Worm (Caenorhabditis elegans) whole organism, young adult: ENCODE measurements around the gene C13A10.1.

Experiments used
- B0035.1 ChIP-seq: sonication (generic microtip); optimal IDR thresholded peaks from 2 replicates; lab custom pipeline; 2016; ENCODE audit warnings: missing genetic modification characterization, mild to moderate bottlenecking, missing compliant biosample characterization, missing genotype, missing genetic modification reagents
- D2030.7 ChIP-seq: fragments of 200-800 bp; sonication (Bioruptor generic); IDR thresholded peaks from 2 replicates; pipeline ENCODE4 v1.3.6; 2022; ENCODE audit warnings: missing genetic modification reagents, missing genetic modification characterization, missing compliant biosample characterization
- F33H1.4 ChIP-seq: fragments of 200-800 bp; sonication (Bioruptor generic); IDR thresholded peaks from 2 replicates; pipeline ENCODE4 v1.3.6; 2022; ENCODE audit warnings: missing genetic modification reagents, missing genetic modification characterization, missing compliant biosample characterization
- F37B4.10 ChIP-seq: fragments of 200-800 bp; sonication (Bioruptor generic); IDR thresholded peaks from 2 replicates; pipeline ENCODE4 v1.3.6; 2022; ENCODE audit warnings: missing genetic modification characterization, missing compliant biosample characterization
- F49E8.2 ChIP-seq: sonication (generic microtip); optimal IDR thresholded peaks from 3 replicates; lab custom pipeline; 2017; ENCODE audit warnings: missing genetic modification characterization, mild to moderate bottlenecking, missing compliant biosample characterization, antibody characterized with exemption, moderate library complexity; ENCODE audit not compliant: insufficient read depth
- F52B5.7 ChIP-seq: sonication (generic microtip); optimal IDR thresholded peaks from 2 replicates; lab custom pipeline; 2016; ENCODE audit warnings: mild to moderate bottlenecking, missing genetic modification characterization, missing compliant biosample characterization
- F57A8.1 ChIP-seq: fragments of 200-800 bp; sonication (Bioruptor generic); optimal IDR thresholded peaks from 2 replicates; lab custom pipeline; 2018; ENCODE audit warnings: mild to moderate bottlenecking, missing genetic modification characterization, moderate library complexity, missing compliant biosample characterization
- F57C9.4 ChIP-seq: sonication (generic microtip); optimal IDR thresholded peaks from 2 replicates; lab custom pipeline; 2017; ENCODE audit warnings: mild to moderate bottlenecking, missing genetic modification characterization, missing compliant biosample characterization
- T07F8.4 ChIP-seq: sonication (generic microtip); optimal IDR thresholded peaks from 2 replicates; lab custom pipeline; 2016; ENCODE audit warnings: mild to moderate bottlenecking, missing genetic modification characterization, moderate library complexity, missing compliant biosample characterization
- Y53F4B.3 ChIP-seq: fragments of 200-800 bp; sonication (Bioruptor generic); IDR thresholded peaks from 2 replicates; pipeline ENCODE4 v1.3.6; 2022; ENCODE audit warnings: missing genetic modification reagents, missing genetic modification characterization, missing compliant biosample characterization
- Y56A3A.18 ChIP-seq: fragments of 200-800 bp; sonication (Bioruptor generic); IDR thresholded peaks from 2 replicates; pipeline ENCODE4 v1.3.6; 2022; ENCODE audit warnings: missing genetic modification reagents, missing genetic modification characterization, missing compliant biosample characterization
- Y67H2A.10 ChIP-seq: fragments of 200-800 bp; sonication (Bioruptor generic); conservative IDR thresholded peaks from 2 replicates; pipeline ENCODE4 v1.3.6; 2022; ENCODE audit warnings: missing genetic modification reagents, missing genetic modification characterization, missing compliant biosample characterization
- akir-1 ChIP-seq: fragments of 200-800 bp; sonication (Bioruptor generic); optimal IDR thresholded peaks from 2 replicates; lab custom pipeline; 2018; ENCODE audit warnings: mild to moderate bottlenecking, missing genetic modification characterization, moderate library complexity, missing compliant biosample characterization
- aptf-3 ChIP-seq: fragments of 200-800 bp; sonication (Bioruptor generic); IDR thresholded peaks from 2 replicates; pipeline ENCODE4 v1.3.6; 2022; ENCODE audit warnings: missing genetic modification characterization, missing compliant biosample characterization
- attf-3 ChIP-seq: fragments of 200-800 bp; sonication (Bioruptor generic); conservative IDR thresholded peaks from 2 replicates; pipeline ENCODE4 v1.3.6; 2022; ENCODE audit warnings: missing genetic modification reagents, missing genetic modification characterization, missing compliant biosample characterization
- attf-6 ChIP-seq: fragments of 200-800 bp; sonication (Bioruptor generic); IDR thresholded peaks from 2 replicates; pipeline ENCODE4 v1.3.6; 2022; ENCODE audit warnings: missing genetic modification reagents, missing genetic modification characterization, missing compliant biosample characterization
- ccch-3 ChIP-seq: fragments of 200-800 bp; sonication (Bioruptor generic); optimal IDR thresholded peaks from 2 replicates; lab custom pipeline; 2018; ENCODE audit warnings: mild to moderate bottlenecking, missing genetic modification characterization, missing compliant biosample characterization
- ceh-40 ChIP-seq: fragments of 200-800 bp; sonication (Bioruptor generic); IDR thresholded peaks from 2 replicates; pipeline ENCODE4 v1.3.6; 2022; ENCODE audit warnings: missing genetic modification characterization, missing compliant biosample characterization
- ceh-79 ChIP-seq: sonication (generic microtip); optimal IDR thresholded peaks from 2 replicates; lab custom pipeline; 2017; ENCODE audit warnings: mild to moderate bottlenecking, missing genetic modification characterization, missing compliant biosample characterization
- dox-1 ChIP-seq: fragments of 200-800 bp; sonication (Bioruptor generic); IDR thresholded peaks from 2 replicates; pipeline ENCODE4 v1.3.6; 2022; ENCODE audit warnings: missing genetic modification reagents, missing genetic modification characterization, missing compliant biosample characterization
- egl-18 ChIP-seq: fragments of 200-800 bp; sonication (Bioruptor generic); IDR thresholded peaks from 2 replicates; pipeline ENCODE4 v1.3.6; 2022; ENCODE audit warnings: missing genetic modification reagents, missing genetic modification characterization, missing compliant biosample characterization
- fkh-3 ChIP-seq: sonication (generic microtip); optimal IDR thresholded peaks from 2 replicates; lab custom pipeline; 2016; ENCODE audit warnings: mild to moderate bottlenecking, missing genetic modification characterization, missing compliant biosample characterization
- hrde-1 ChIP-seq: sonication (generic microtip); optimal IDR thresholded peaks from 2 replicates; lab custom pipeline; 2016; ENCODE audit warnings: missing genetic modification characterization, mild to moderate bottlenecking, missing compliant biosample characterization, moderate library complexity, missing genotype, missing genetic modification reagents, borderline replicate concordance
- lag-1 ChIP-seq: fragments of 200-800 bp; sonication (Bioruptor generic); IDR thresholded peaks from 2 replicates; pipeline ENCODE4 v1.3.6; 2022; ENCODE audit warnings: missing genetic modification reagents, missing genetic modification characterization, missing compliant biosample characterization
- let-526 ChIP-seq: fragments of 200-800 bp; sonication (Bioruptor generic); IDR thresholded peaks from 2 replicates; pipeline ENCODE4 v1.3.6; 2022; ENCODE audit warnings: missing genetic modification reagents, missing genetic modification characterization, missing compliant biosample characterization
- let-607 ChIP-seq, 2 experiments: fragments of 200-800 bp in 1 of 2; sonication (Bioruptor generic) in 1 of 2; sonication (generic microtip) in 1 of 2; optimal IDR thresholded peaks; 2 replicates each; lab custom pipeline; 2016 to 2018; ENCODE audit warnings: mild to moderate bottlenecking in 2 of 2, missing compliant biosample characterization in 2 of 2, missing genetic modification characterization in 2 of 2, moderate library complexity in 2 of 2, missing genotype in 1 of 2
- lin-26 ChIP-seq: fragments of 200-800 bp; sonication (Bioruptor generic); IDR thresholded peaks from 2 replicates; pipeline ENCODE4 v1.3.6; 2022; ENCODE audit warnings: missing genetic modification reagents, missing genetic modification characterization, missing compliant biosample characterization
- lsl-1 ChIP-seq: fragments of 200-800 bp; sonication (Bioruptor generic); optimal IDR thresholded peaks from 2 replicates; lab custom pipeline; 2018; ENCODE audit warnings: mild to moderate bottlenecking, missing genetic modification characterization, moderate library complexity, missing compliant biosample characterization
- lsy-27 ChIP-seq: sonication (generic microtip); optimal IDR thresholded peaks from 2 replicates; lab custom pipeline; 2017; ENCODE audit warnings: missing genetic modification characterization, mild to moderate bottlenecking, missing compliant biosample characterization, antibody characterized with exemption, missing genotype, borderline replicate concordance; ENCODE audit not compliant: insufficient read depth
- madf-10 ChIP-seq: sonication (generic microtip); optimal IDR thresholded peaks from 2 replicates; lab custom pipeline; 2016; ENCODE audit warnings: mild to moderate bottlenecking, missing genetic modification characterization, missing compliant biosample characterization
- madf-3 ChIP-seq: fragments of 200-800 bp; sonication (Bioruptor generic); IDR thresholded peaks from 2 replicates; pipeline ENCODE4 v1.3.6; 2022; ENCODE audit warnings: missing genetic modification reagents, missing genetic modification characterization, missing compliant biosample characterization
- madf-8 ChIP-seq: fragments of 200-800 bp; sonication (Bioruptor generic); conservative IDR thresholded peaks from 2 replicates; pipeline ENCODE4 v1.3.6; 2022; ENCODE audit warnings: missing genetic modification reagents, missing genetic modification characterization, missing compliant biosample characterization
- mcd-1 ChIP-seq: fragments of 200-800 bp; sonication (Bioruptor generic); IDR thresholded peaks from 2 replicates; pipeline ENCODE4 v1.3.6; 2022; ENCODE audit warnings: missing genetic modification reagents, missing genetic modification characterization, missing compliant biosample characterization
- mel-28 ChIP-seq: sonication (generic microtip); optimal IDR thresholded peaks from 2 replicates; lab custom pipeline; 2016; ENCODE audit warnings: borderline replicate concordance, mild to moderate bottlenecking, missing genetic modification characterization, missing compliant biosample characterization
- mes-4 ChIP-seq: sonication (generic microtip); optimal IDR thresholded peaks from 2 replicates; lab custom pipeline; 2016; ENCODE audit warnings: missing genotype, missing genetic modification characterization, missing compliant biosample characterization
- mxl-1 ChIP-seq: sonication (generic microtip); optimal IDR thresholded peaks from 2 replicates; lab custom pipeline; 2016; ENCODE audit warnings: missing genetic modification characterization, missing compliant biosample characterization
- nhr-179 ChIP-seq: sonication (generic microtip); optimal IDR thresholded peaks from 2 replicates; lab custom pipeline; 2016; ENCODE audit warnings: mild to moderate bottlenecking, missing genetic modification characterization, missing compliant biosample characterization
- nhr-27 ChIP-seq: fragments of 200-800 bp; sonication (Bioruptor generic); optimal IDR thresholded peaks from 2 replicates; lab custom pipeline; 2018; ENCODE audit warnings: mild to moderate bottlenecking, missing genetic modification characterization, moderate library complexity, missing compliant biosample characterization
- rec-8 ChIP-seq, 2 experiments: sonication (generic microtip); optimal IDR thresholded peaks; 2 replicates each; lab custom pipeline; 2016; ENCODE audit warnings: mild to moderate bottlenecking in 2 of 2, missing genetic modification characterization in 2 of 2, missing genetic modification reagents in 2 of 2, missing genotype in 2 of 2, missing biosample characterization in 1 of 2, missing compliant biosample characterization in 1 of 2, moderate library complexity in 1 of 2
- repo-1 ChIP-seq: sonication (generic microtip); optimal IDR thresholded peaks from 2 replicates; lab custom pipeline; 2017; ENCODE audit warnings: mild to moderate bottlenecking, missing genetic modification characterization, missing compliant biosample characterization
- rpc-1 ChIP-seq, 2 experiments: fragments of 150-350 bp in 1 of 2; sonication (generic microtip) in 1 of 2; optimal IDR thresholded peaks; 2 replicates each; lab custom pipeline; 2014 to 2018; ENCODE audit warnings: missing biosample characterization in 1 of 2, missing genetic modification characterization in 1 of 2, missing genetic modification reagents in 1 of 2, missing genotype in 1 of 2
- snpc-1.3 ChIP-seq: sonication (generic microtip); optimal IDR thresholded peaks from 2 replicates; lab custom pipeline; 2017; ENCODE audit warnings: missing genetic modification characterization, mild to moderate bottlenecking, missing compliant biosample characterization, antibody characterized with exemption, moderate library complexity, missing genotype, missing genetic modification reagents; ENCODE audit not compliant: insufficient read depth
- snpc-3.4 ChIP-seq: sonication (generic microtip); optimal IDR thresholded peaks from 2 replicates; lab custom pipeline; 2017; ENCODE audit warnings: missing genetic modification characterization, mild to moderate bottlenecking, missing compliant biosample characterization, antibody characterized with exemption, moderate library complexity, missing genotype, missing genetic modification reagents
- xnd-1 ChIP-seq: sonication (generic microtip); optimal IDR thresholded peaks from 2 replicates; lab custom pipeline; 2016; ENCODE audit warnings: missing genotype, missing genetic modification reagents, missing genetic modification characterization, missing compliant biosample characterization
- zfh-2 ChIP-seq: fragments of 200-800 bp; sonication (Bioruptor generic); conservative IDR thresholded peaks from 2 replicates; pipeline ENCODE4 v1.3.6; 2022; ENCODE audit warnings: missing genetic modification reagents, missing genetic modification characterization, missing compliant biosample characterization
- zim-3 ChIP-seq: sonication (generic microtip); optimal IDR thresholded peaks from 2 replicates; lab custom pipeline; 2017; ENCODE audit warnings: mild to moderate bottlenecking, missing genetic modification characterization, moderate library complexity, missing compliant biosample characterization
- ztf-25 ChIP-seq: fragments of 200-800 bp; sonication (Bioruptor generic); IDR thresholded peaks from 2 replicates; pipeline ENCODE4 v1.3.6; 2022; ENCODE audit warnings: missing genetic modification reagents, missing genetic modification characterization, missing compliant biosample characterization

The C13A10.1 gene

DNA sequence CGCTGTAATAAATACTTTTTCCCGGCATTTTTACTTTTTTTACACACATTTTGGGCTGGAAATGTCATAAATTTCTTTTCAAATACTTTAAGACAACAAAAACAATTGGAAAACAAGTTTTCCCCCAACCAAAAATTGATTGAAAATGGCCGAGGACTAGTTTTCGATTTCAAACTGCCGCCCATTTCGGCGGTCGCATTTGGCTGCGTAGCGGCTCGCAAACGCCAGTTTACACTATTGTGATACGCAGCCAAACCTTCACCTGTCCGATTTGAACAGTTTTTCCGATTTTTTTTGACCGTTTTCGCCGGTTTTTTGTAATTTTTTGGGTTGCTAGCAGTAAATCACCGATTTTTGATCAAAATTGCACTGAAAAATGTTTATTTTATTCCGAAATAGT lies 35.0 kb downstream of the C13A10.1 start:
- TF ChIP-seq ceh-40: no peak
- peak; percentile 92 for TF ChIP-seq snpc-3.4 (tag; lab: Kevin White, UChicago)
- TF ChIP-seq madf-3: peak; percentile 96
- peak; percentile 73 for TF ChIP-seq F57C9.4
- TF ChIP-seq egl-18 (GFP tag; lab: Robert Waterston, UW): peak; percentile 81; the same call in 1 of the 2 replicates
- peak; percentile 95 for TF ChIP-seq mcd-1
- TF ChIP-seq D2030.7 (GFP tag; lab: Robert Waterston, UW): peak; percentile 97
- TF ChIP-seq lsy-27 (tag; lab: Kevin White, UChicago): peak; percentile 10
- TF ChIP-seq T07F8.4 (tag; lab: Kevin White, UChicago): no peak
- peak; percentile 78; the same call in 1 of the 2 replicates for TF ChIP-seq Y53F4B.3 (GFP tag; lab: Robert Waterston, UW)
- TF ChIP-seq mxl-1 (tag; lab: Kevin White, UChicago): no peak
- no peak for TF ChIP-seq akir-1 (GFP tag; lab: Kevin White, UChicago)
- TF ChIP-seq fkh-3 (tag; lab: Kevin White, UChicago): no peak
- peak; percentile 71 for TF ChIP-seq xnd-1 (tag; lab: Kevin White, UChicago)
- peak; percentile 90 for TF ChIP-seq Y67H2A.10
- peak; percentile 84 for TF ChIP-seq zfh-2 (GFP tag; lab: Robert Waterston, UW)
- no peak for TF ChIP-seq rec-8 (tag; optimal IDR thresholded peaks at IDR 0.05; lab: Kevin White, UChicago)
- peak; percentile 77 for TF ChIP-seq madf-10
- TF ChIP-seq attf-6 (GFP tag; lab: Robert Waterston, UW): peak; percentile 80
- peak; percentile 98 for TF ChIP-seq dox-1 (GFP tag; lab: Robert Waterston, UW)
- TF ChIP-seq nhr-179 (tag; lab: Kevin White, UChicago): no peak
- TF ChIP-seq ztf-25 (GFP tag; lab: Robert Waterston, UW): peak; percentile 73
- TF ChIP-seq F37B4.10 (GFP tag; lab: Robert Waterston, UW): 0 out of 2 replicates have a peak, but pooled peaks have one; percentile 38
- TF ChIP-seq lin-26 (GFP tag; lab: Robert Waterston, UW): peak; percentile 81
- TF ChIP-seq hrde-1 (tag; lab: Kevin White, UChicago): peak; percentile 55
- peak; percentile 57 for TF ChIP-seq ceh-79 (tag; lab: Kevin White, UChicago)
- TF ChIP-seq repo-1 (tag; lab: Kevin White, UChicago): peak; percentile 93
- TF ChIP-seq nhr-27: peak; percentile 20
- peak; percentile 72 for TF ChIP-seq madf-8 (GFP tag; lab: Robert Waterston, UW)
- TF ChIP-seq rpc-1 (optimal IDR thresholded peaks at IDR 0.05; lab: Kevin White, UChicago): no peak
- no peak for TF ChIP-seq rpc-1 (tag; optimal IDR thresholded peaks at IDR 0.05; lab: Kevin White, UChicago)
- TF ChIP-seq lag-1 (GFP tag; lab: Robert Waterston, UW): no peak
- TF ChIP-seq F52B5.7 (tag; lab: Kevin White, UChicago): peak; percentile 80
- TF ChIP-seq ccch-3 (GFP tag; lab: Kevin White, UChicago): no peak
- TF ChIP-seq attf-3: peak; percentile 82
- TF ChIP-seq F49E8.2 (tag; lab: Kevin White, UChicago): peak; percentile 92
- TF ChIP-seq Y56A3A.18 (GFP tag; lab: Robert Waterston, UW): peak; percentile 71; the same call in 1 of the 2 replicates
- peak; percentile 80 for TF ChIP-seq snpc-1.3 (tag; lab: Kevin White, UChicago)
- no peak for TF ChIP-seq F57A8.1 (GFP tag; lab: Kevin White, UChicago)
- TF ChIP-seq aptf-3 (GFP tag; lab: Robert Waterston, UW): no peak
- peak; percentile 20 for TF ChIP-seq mel-28 (tag; lab: Kevin White, UChicago)
- peak; percentile 81 to 89 for TF ChIP-seq let-607 (tag; optimal IDR thresholded peaks at IDR 0.05; lab: Kevin White, UChicago)
- peak; percentile 46 for TF ChIP-seq B0035.1 (tag; lab: Kevin White, UChicago)
- peak; percentile 95 for TF ChIP-seq zim-3 (tag; lab: Kevin White, UChicago)
- peak; percentile 84 for TF ChIP-seq F33H1.4 (GFP tag; lab: Robert Waterston, UW)
- no peak for TF ChIP-seq mes-4 (tag; lab: Kevin White, UChicago)
- peak; percentile 90 for TF ChIP-seq let-526 (GFP tag; lab: Robert Waterston, UW)
- peak; percentile 84 for TF ChIP-seq lsl-1 (GFP tag; lab: Kevin White, UChicago)
